Worm (Caenorhabditis elegans): ENCODE results near the gene C13A2.1.
"Not testable (repeated sequence)": the region's sequence is repeated elsewhere in the genome, so short reads cannot be mapped to it uniquely, and the experiment has no call there.

DNA sequence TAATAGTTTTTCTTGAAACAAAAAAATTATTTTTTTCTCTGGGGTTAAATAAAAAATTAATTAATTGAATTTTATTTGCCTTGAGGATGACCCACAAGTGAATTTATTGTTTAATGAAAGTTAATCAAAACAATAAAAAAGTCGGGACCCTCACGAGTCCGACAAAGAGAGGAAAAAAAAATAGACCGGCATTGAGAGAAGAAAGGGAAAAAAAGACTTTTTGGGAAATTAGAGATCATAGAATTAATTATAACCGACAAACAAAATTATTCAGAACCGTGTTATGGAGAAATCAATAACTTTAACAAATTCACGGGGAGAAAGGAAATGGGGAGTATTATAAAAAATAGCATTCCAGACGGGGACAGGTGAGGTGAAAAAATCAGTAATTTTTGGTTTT, 48.4 kb downstream of the C13A2.1 start, which contains the start of gene F10G2.7:
- TF ChIP-seq med-1 (GFP tag; optimal IDR thresholded peaks at IDR 0.05; ENCODE audit: insufficient read depth); tab-1 (GFP tag; IDR thresholded peaks at IDR 0.05); klf-2 (GFP tag; conservative IDR thresholded peaks at IDR 0.05); cog-1 (tag; optimal IDR thresholded peaks at IDR 0.05); flt-1 (GFP tag; IDR thresholded peaks at IDR 0.05); ztf-23 (GFP tag; IDR thresholded peaks at IDR 0.05); T22C8.4 (GFP tag; IDR thresholded peaks at IDR 0.05); ref-1 (GFP tag; conservative IDR thresholded peaks at IDR 0.05): not testable (repeated sequence)

Measured in whole organism, midembryonic.